Worm (Caenorhabditis elegans): ENCODE measurements around the gene ZK856.4.

DNA sequence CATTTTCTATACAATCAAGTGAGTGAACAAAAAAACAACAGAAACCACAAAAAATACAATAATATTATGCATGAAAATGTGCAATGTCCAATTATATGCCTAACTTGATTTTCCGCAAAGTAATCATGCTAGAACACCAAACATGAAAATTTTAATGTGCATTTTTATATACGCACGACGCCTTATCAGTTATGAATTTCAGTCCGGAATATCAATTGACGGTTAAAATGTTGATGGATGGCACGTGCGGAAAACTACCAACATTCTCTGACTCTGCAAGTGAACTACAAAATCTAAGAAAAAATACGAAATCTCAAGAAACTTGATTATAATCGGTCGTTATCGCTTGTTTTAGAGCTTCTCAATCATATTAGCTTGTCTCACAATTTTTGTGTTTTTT is 23.1 kb upstream of the ZK856.4 start:
- no peak for TF ChIP-seq F49E8.2 (tag; optimal IDR thresholded peaks at IDR 0.05; ENCODE audit: insufficient read depth)
- TF ChIP-seq tlf-1 (GFP tag; optimal IDR thresholded peaks at IDR 0.05) = no peak
- no peak for TF ChIP-seq lin-54 (GFP tag; optimal IDR thresholded peaks at IDR 0.05)
- TF ChIP-seq ama-1 (optimal IDR thresholded peaks at IDR 0.05) = no peak
- no peak for TF ChIP-seq ama-1 (GFP tag; optimal IDR thresholded peaks at IDR 0.05)
- TF ChIP-seq dpff-1 (tag; optimal IDR thresholded peaks at IDR 0.05) = no peak
